Worm (Caenorhabditis elegans) whole organism, mixed stage, embryonic: ENCODE measurements around the gene pdfr-1.

ENCODE experiments used
- cnd-1 ChIP-seq: fragments of 200-800 bp; sonication (Bioruptor generic); optimal IDR thresholded peaks from 2 replicates; lab custom pipeline; 2018; ENCODE audit warnings: mild to moderate bottlenecking, missing genetic modification characterization, missing compliant biosample characterization
- elt-1 ChIP-seq: sonication (generic microtip); optimal IDR thresholded peaks from 2 replicates; lab custom pipeline; 2017; ENCODE audit warnings: missing genetic modification characterization, mild to moderate bottlenecking, missing compliant biosample characterization, antibody characterized with exemption, moderate library complexity, borderline replicate concordance; ENCODE audit not compliant: insufficient read depth
- flh-1 ChIP-seq: fragments of 200-800 bp; sonication (Bioruptor generic); optimal IDR thresholded peaks from 2 replicates; lab custom pipeline; 2018; ENCODE audit warnings: mild to moderate bottlenecking, missing genetic modification characterization, moderate library complexity, missing compliant biosample characterization
- mep-1 ChIP-seq: fragments of 150-350 bp; optimal IDR thresholded peaks from 2 replicates; lab custom pipeline; 2017; ENCODE audit warnings: missing biosample characterization, missing genetic modification reagents, missing genetic modification characterization, inconsistent platforms
- nhr-12 ChIP-seq: fragments of 150-350 bp; optimal IDR thresholded peaks from 2 replicates; lab custom pipeline; 2014; ENCODE audit warnings: missing biosample characterization, missing genetic modification characterization
- nhr-237 ChIP-seq: fragments of 150-350 bp; optimal IDR thresholded peaks from 2 replicates; lab custom pipeline; 2014; ENCODE audit warnings: missing biosample characterization, missing genetic modification characterization
- nhr-76 ChIP-seq: sonication (generic microtip); optimal IDR thresholded peaks from 2 replicates; lab custom pipeline; 2017; ENCODE audit warnings: missing biosample characterization, missing genetic modification characterization
- sem-2 ChIP-seq: fragments of 200-800 bp; sonication (Bioruptor generic); optimal IDR thresholded peaks from 2 replicates; lab custom pipeline; 2018; ENCODE audit warnings: mild to moderate bottlenecking, missing genetic modification characterization, missing compliant biosample characterization
- snpc-4 ChIP-seq: fragments of 150-350 bp; optimal IDR thresholded peaks from 2 replicates; lab custom pipeline; 2014; ENCODE audit warnings: missing biosample characterization, missing genetic modification characterization
- unc-62 ChIP-seq: fragments of 150-350 bp; optimal IDR thresholded peaks from 2 replicates; lab custom pipeline; 2014; ENCODE audit warnings: missing biosample characterization, missing genetic modification reagents, missing genetic modification characterization

DNA sequence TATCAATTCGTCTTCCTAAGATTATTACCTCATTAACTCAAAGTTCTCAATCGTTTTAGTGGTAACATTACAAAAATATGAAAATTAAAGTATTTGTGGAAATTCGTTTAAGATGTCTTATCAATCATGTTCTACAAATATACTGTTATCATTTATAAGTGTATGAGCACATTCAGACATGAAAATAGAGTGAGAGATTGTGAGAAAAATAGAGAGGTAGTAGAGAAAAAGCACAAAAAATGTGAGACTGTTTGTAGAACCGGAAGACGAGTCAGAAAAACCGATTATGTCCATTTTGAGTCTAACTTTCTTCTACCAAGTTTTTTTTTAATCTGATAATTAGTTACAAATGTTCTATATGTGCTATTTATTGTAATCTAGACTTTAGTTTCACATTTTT lies 41.4 kb upstream of the pdfr-1 start:
- no peak for TF ChIP-seq snpc-4 (tag; lab: Kevin White, UChicago)
- no peak for TF ChIP-seq nhr-237 (tag; lab: Kevin White, UChicago)
- TF ChIP-seq flh-1, result no peak
- no peak for TF ChIP-seq nhr-12 (tag; lab: Kevin White, UChicago)
- TF ChIP-seq cnd-1 (tag; lab: Kevin White, UChicago), result no peak
- TF ChIP-seq nhr-76 (tag; lab: Kevin White, UChicago), result no peak
- TF ChIP-seq sem-2 (GFP tag; lab: Kevin White, UChicago), result no peak
- TF ChIP-seq mep-1 (tag; lab: Kevin White, UChicago), result no peak
- no peak for TF ChIP-seq elt-1 (tag; lab: Kevin White, UChicago)
- no peak for TF ChIP-seq unc-62
